Fruit fly (Drosophila melanogaster) whole organism, pupa: Measurements from ENCODE around the gene CG14301.
A peak's percentile ranks its signal among the peaks of the same experiment; 100 is the strongest.

ENCODE experiments used
- CG10348 ChIP-seq: fragments of 200-800 bp; sonication (Bioruptor generic); IDR thresholded peaks from 2 replicates; pipeline ENCODE4 v1.3.6; 2022; ENCODE audit warnings: missing biosample characterization, missing genetic modification characterization
- CG12605 ChIP-seq: fragments of 200-800 bp; sonication (Bioruptor generic); IDR thresholded peaks from 2 replicates; pipeline ENCODE4 v1.3.6; 2022; ENCODE audit warnings: missing biosample characterization, missing genetic modification characterization
- CG13204 ChIP-seq: fragments of 200-800 bp; sonication (Bioruptor generic); optimal IDR thresholded peaks from 2 replicates; lab custom pipeline; 2018; ENCODE audit warnings: missing biosample characterization, mild to moderate bottlenecking, missing genetic modification characterization, moderate library complexity
- CG14655 ChIP-seq: fragments of 200-800 bp; sonication (Bioruptor generic); optimal IDR thresholded peaks from 3 replicates; lab custom pipeline; 2017; ENCODE audit warnings: mild to moderate bottlenecking, missing biosample characterization, missing genetic modification reagents, missing genetic modification characterization
- CG15710 ChIP-seq: fragments of 200-800 bp; sonication (Bioruptor generic); optimal IDR thresholded peaks from 2 replicates; lab custom pipeline; 2018; ENCODE audit warnings: missing biosample characterization, mild to moderate bottlenecking, missing genetic modification characterization, moderate library complexity
- CG17806 ChIP-seq: fragments of 200-800 bp; sonication (Bioruptor generic); optimal IDR thresholded peaks from 2 replicates; lab custom pipeline; 2018; ENCODE audit warnings: missing biosample characterization, mild to moderate bottlenecking, missing genetic modification characterization, moderate library complexity
- CG32121 ChIP-seq: fragments of 200-800 bp; sonication (Bioruptor generic); IDR thresholded peaks from 2 replicates; pipeline ENCODE4 v1.3.6; 2022; ENCODE audit warnings: missing biosample characterization, missing genetic modification characterization
- CG34367 ChIP-seq: fragments of 200-800 bp; sonication (Bioruptor generic); optimal IDR thresholded peaks from 2 replicates; lab custom pipeline; 2018; ENCODE audit warnings: missing biosample characterization, mild to moderate bottlenecking, missing genetic modification characterization
- CG4496 ChIP-seq: fragments of 200-800 bp; sonication (Bioruptor generic); IDR thresholded peaks from 3 replicates; pipeline ENCODE4 v1.3.6; 2022; ENCODE audit warnings: missing biosample characterization, missing genetic modification characterization
- CG8159 ChIP-seq: fragments of 200-800 bp; sonication (Bioruptor generic); optimal IDR thresholded peaks from 3 replicates; lab custom pipeline; 2018; ENCODE audit warnings: missing biosample characterization, mild to moderate bottlenecking, missing genetic modification characterization, moderate library complexity
- CG8301 ChIP-seq: fragments of 200-800 bp; sonication (Bioruptor generic); optimal IDR thresholded peaks from 2 replicates; lab custom pipeline; 2018; ENCODE audit warnings: missing biosample characterization, mild to moderate bottlenecking, missing genetic modification characterization
- CG9948 ChIP-seq: fragments of 200-800 bp; sonication (Bioruptor generic); optimal IDR thresholded peaks from 2 replicates; lab custom pipeline; 2018; ENCODE audit warnings: missing biosample characterization, mild to moderate bottlenecking, missing genetic modification characterization, moderate library complexity
- D1 ChIP-seq: fragments of 200-800 bp; sonication (Bioruptor generic); optimal IDR thresholded peaks from 2 replicates; lab custom pipeline; 2018; ENCODE audit warnings: missing biosample characterization, mild to moderate bottlenecking, missing genetic modification characterization, moderate library complexity
- EcR ChIP-seq: fragments of 200-800 bp; sonication (Bioruptor generic); optimal IDR thresholded peaks from 3 replicates; lab custom pipeline; 2019; ENCODE audit warnings: missing biosample characterization, missing genetic modification characterization, mild to moderate bottlenecking, moderate library complexity, missing genetic modification reagents
- Ets98B ChIP-seq: fragments of 200-800 bp; sonication (Bioruptor generic); IDR thresholded peaks from 2 replicates; pipeline ENCODE4 v1.3.6; 2022; ENCODE audit warnings: missing biosample characterization, missing genetic modification characterization
- Pif1A ChIP-seq: fragments of 200-800 bp; sonication (Bioruptor generic); optimal IDR thresholded peaks from 3 replicates; lab custom pipeline; 2016; ENCODE audit warnings: missing biosample characterization, missing genetic modification characterization
- Pif1B ChIP-seq: fragments of 200-800 bp; sonication (Bioruptor generic); optimal IDR thresholded peaks from 3 replicates; lab custom pipeline; 2016; ENCODE audit warnings: missing biosample characterization, missing genetic modification characterization
- Snoo ChIP-seq: fragments of 200-800 bp; sonication (Bioruptor generic); optimal IDR thresholded peaks from 3 replicates; lab custom pipeline; 2017; ENCODE audit warnings: missing biosample characterization, mild to moderate bottlenecking, missing genetic modification characterization, inconsistent platforms
- fd96Ca ChIP-seq: fragments of 200-800 bp; sonication (Bioruptor generic); IDR thresholded peaks from 3 replicates; pipeline ENCODE4 v1.3.6; 2022; ENCODE audit warnings: missing biosample characterization, missing genetic modification characterization
- gl ChIP-seq: fragments of 200-800 bp; sonication (Bioruptor generic); optimal IDR thresholded peaks from 2 replicates; lab custom pipeline; 2018; ENCODE audit warnings: missing biosample characterization, mild to moderate bottlenecking, missing genetic modification characterization
- rn ChIP-seq: fragments of 200-800 bp; sonication (Bioruptor generic); IDR thresholded peaks from 2 replicates; pipeline ENCODE4 v1.3.6; 2022; ENCODE audit warnings: missing biosample characterization, missing genetic modification characterization

The CG14301 gene

DNA sequence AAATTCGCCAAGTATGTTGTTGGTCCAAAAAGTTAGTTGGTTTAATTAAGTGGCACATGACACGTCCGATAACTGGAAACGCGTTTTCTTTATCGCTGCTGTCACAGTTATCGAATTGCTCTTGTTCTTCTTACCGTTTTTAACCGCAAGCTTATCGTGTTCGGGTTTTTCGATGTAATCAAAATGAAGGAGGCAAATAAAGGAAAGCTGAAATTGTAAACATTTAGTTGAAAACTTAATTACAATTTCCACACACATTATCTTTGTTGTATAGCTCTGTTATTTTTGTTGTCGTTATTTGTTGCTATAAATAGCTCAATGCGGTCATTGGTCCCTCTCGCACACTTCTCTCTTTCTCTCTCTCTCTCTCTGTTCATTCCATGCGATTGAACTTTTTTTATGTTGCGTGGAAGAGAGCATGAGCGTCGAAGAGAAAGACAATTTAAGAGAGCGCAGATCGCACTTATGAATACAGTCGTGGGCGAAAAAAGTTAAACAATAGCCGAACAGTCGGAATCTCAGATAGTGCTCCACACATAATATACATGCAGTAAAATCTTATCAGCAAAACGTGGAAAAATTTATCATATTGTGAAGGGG is 55.9 kb downstream of the CG14301 start:
- no peak for TF ChIP-seq CG14655
- peak; percentile 48; the same call in 1 of the 2 replicates for TF ChIP-seq Ets98B (GFP tag; lab: Robert Waterston, UW)
- TF ChIP-seq Snoo, result no peak
- TF ChIP-seq CG8159 (tag; lab: Kevin White, UChicago), result peak; percentile 13
- TF ChIP-seq CG15710, result no peak
- TF ChIP-seq Pif1B (GFP tag; lab: Kevin White, UChicago), result peak; percentile 61
- peak; percentile 64; the same call in 1 of the 2 replicates for TF ChIP-seq CG32121
- TF ChIP-seq CG9948 (tag; lab: Kevin White, UChicago), result no peak
- TF ChIP-seq Pif1A (GFP tag; lab: Kevin White, UChicago), result no peak
- TF ChIP-seq CG4496, result peak; percentile 58
- no peak for TF ChIP-seq CG10348 (GFP tag; lab: Robert Waterston, UW)
- peak; percentile 25 for TF ChIP-seq CG17806 (tag; lab: Kevin White, UChicago)
- TF ChIP-seq CG34367 (tag; lab: Kevin White, UChicago), result no peak
- TF ChIP-seq gl, result no peak
- TF ChIP-seq EcR (GFP tag; lab: Kevin White, UChicago), result peak; percentile 98
- peak; percentile 23; the same call in 1 of the 3 replicates for TF ChIP-seq fd96Ca (GFP tag; lab: Robert Waterston, UW)
- TF ChIP-seq CG13204, result no peak
- peak; percentile 76 for TF ChIP-seq CG12605 (GFP tag; lab: Robert Waterston, UW)
- no peak for TF ChIP-seq rn (GFP tag; lab: Robert Waterston, UW)
- no peak for TF ChIP-seq D1 (tag; lab: Kevin White, UChicago)
- no peak for TF ChIP-seq CG8301

DNA sequence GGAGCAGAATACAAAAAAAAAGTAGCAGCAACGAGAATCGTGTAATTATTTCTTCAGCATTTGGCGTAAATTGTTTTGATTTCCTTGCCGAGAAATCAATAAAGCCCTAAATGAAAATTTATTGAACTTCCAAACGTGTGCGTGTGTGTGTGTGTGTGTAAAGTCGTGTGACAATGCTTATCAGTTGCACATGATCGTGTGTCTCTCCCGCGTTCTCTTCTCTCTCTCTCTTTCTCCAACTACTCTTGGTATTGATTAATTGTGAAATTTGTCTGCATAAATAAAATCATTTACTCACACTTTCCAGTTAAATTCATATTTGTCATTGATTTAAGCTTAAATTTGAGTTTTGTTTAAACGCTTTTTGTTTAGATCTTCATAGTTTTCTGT is 56.7 kb downstream of the CG14301 start:
- TF ChIP-seq EcR (GFP tag; lab: Kevin White, UChicago) (no peak), fd96Ca (GFP tag; lab: Robert Waterston, UW) (no peak), CG32121 (no peak), CG9948 (tag; lab: Kevin White, UChicago) (no peak), Pif1B (GFP tag; lab: Kevin White, UChicago) (no peak), CG15710 (no peak), Snoo (no peak), CG12605 (GFP tag; lab: Robert Waterston, UW) (no peak), CG10348 (GFP tag; lab: Robert Waterston, UW) (no peak), CG4496 (no peak), gl (no peak), CG34367 (tag; lab: Kevin White, UChicago) (no peak), rn (GFP tag; lab: Robert Waterston, UW) (no peak)

DNA sequence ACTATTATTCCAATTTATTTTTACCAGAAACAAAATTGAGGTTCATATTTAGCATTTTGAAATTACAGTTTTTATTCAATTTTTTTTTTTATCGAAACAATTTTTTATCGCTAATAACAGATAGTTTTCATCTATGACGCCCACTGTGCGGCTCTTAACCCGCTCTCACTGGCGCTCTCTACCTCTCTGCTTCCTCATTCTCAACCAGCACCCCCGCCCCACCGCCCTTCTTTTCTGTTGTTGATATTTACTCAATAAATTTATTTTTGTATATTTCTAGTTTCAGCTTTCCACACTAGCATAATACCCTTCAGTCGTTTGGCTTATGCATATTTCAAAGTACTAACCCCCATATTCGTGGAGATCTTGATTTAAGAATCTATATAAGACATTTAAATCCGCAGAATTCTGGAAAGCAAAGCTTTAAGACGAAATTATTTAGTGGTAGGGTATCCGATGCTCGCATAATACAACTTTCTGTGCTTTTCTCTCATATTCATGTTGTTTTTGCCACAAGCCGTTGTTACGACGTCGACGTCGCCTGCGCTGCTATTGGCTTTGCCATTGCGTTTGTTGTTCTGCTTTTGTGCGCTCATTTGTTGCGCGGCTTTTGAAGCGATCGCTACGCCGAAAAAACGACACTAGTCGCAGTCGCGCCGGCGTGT is 57.2 kb downstream of the CG14301 start:
- TF ChIP-seq CG8301, result peak; percentile 92
- peak; percentile 97 for TF ChIP-seq fd96Ca (GFP tag; lab: Robert Waterston, UW)
- peak; percentile 92 for TF ChIP-seq CG8159 (tag; lab: Kevin White, UChicago)
- TF ChIP-seq CG13204, result peak; percentile 57
- TF ChIP-seq CG15710, result peak; percentile 89
- peak; percentile 92 for TF ChIP-seq CG9948 (tag; lab: Kevin White, UChicago)
- TF ChIP-seq Pif1B (GFP tag; lab: Kevin White, UChicago), result peak; percentile 90
- TF ChIP-seq CG4496, result peak; percentile 93
- TF ChIP-seq Snoo, result peak; percentile 63
- peak; percentile 74 for TF ChIP-seq CG12605 (GFP tag; lab: Robert Waterston, UW)
- peak; percentile 85 for TF ChIP-seq EcR (GFP tag; lab: Kevin White, UChicago)
- TF ChIP-seq CG34367 (tag; lab: Kevin White, UChicago), result peak; percentile 84
- TF ChIP-seq CG17806 (tag; lab: Kevin White, UChicago), result peak; percentile 90
- peak; percentile 88 for TF ChIP-seq CG32121
- TF ChIP-seq CG14655, result peak; percentile 94
- peak; percentile 92 for TF ChIP-seq Ets98B (GFP tag; lab: Robert Waterston, UW)
- TF ChIP-seq CG10348 (GFP tag; lab: Robert Waterston, UW), result peak; percentile 58
- TF ChIP-seq Pif1A (GFP tag; lab: Kevin White, UChicago), result peak; percentile 91
- peak; percentile 76 for TF ChIP-seq gl
- TF ChIP-seq D1 (tag; lab: Kevin White, UChicago), result peak; percentile 46
- peak; percentile 75 for TF ChIP-seq rn (GFP tag; lab: Robert Waterston, UW)
- TF ChIP-seq, all 21 proteins: peak for 21

DNA sequence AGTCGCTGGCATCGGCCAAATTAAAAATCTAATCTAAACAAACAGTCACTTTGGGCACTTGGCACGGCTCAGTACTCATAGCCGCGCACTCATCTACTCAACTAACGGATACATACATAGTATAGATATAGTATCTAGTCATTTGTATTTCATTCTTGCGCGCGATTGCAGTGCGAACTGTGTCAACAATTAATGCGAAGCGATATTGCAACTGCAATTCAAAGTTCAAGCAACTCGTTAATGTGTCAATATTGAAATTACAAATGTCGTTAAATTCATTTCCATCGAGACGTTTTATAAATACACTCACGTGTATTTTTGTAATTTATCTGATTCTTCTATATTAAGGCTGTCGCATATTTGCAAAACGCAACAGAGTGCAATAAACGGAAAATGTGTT is 59.0 kb downstream of the CG14301 start:
- TF ChIP-seq Pif1A (GFP tag; lab: Kevin White, UChicago) (peak; percentile 2), Ets98B (GFP tag; lab: Robert Waterston, UW) (peak; percentile 21; the same call in 1 of the 2 replicates), CG14655 (no peak), CG4496 (no peak), gl (peak; percentile 6), EcR (GFP tag; lab: Kevin White, UChicago) (peak; percentile 62)

DNA sequence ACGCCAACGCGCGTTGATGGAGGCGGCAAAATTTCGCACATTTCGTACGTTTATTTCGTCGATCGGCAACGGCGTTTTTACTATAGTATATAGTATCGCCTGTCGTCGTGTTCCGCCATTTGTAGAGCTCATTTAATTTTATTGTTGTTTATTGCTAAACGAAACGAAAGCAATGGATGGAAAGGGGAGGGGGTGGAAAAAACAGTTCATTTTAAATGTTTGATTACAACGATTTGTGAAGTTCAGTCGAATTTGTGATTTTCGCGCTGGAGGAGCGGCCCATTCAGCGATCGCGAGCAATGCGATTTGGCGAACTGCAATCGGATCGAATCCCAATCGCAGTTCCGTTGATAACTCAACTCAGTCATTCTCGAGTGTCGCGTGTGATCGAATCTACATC is 60.3 kb downstream of the CG14301 start:
- no peak for TF ChIP-seq CG17806 (tag; lab: Kevin White, UChicago)
- TF ChIP-seq Pif1A (GFP tag; lab: Kevin White, UChicago), result no peak
- TF ChIP-seq CG32121, result no peak
- TF ChIP-seq Pif1B (GFP tag; lab: Kevin White, UChicago), result no peak
- no peak for TF ChIP-seq Ets98B (GFP tag; lab: Robert Waterston, UW)
- no peak for TF ChIP-seq fd96Ca (GFP tag; lab: Robert Waterston, UW)
- no peak for TF ChIP-seq CG4496
- no peak for TF ChIP-seq EcR (GFP tag; lab: Kevin White, UChicago)
- TF ChIP-seq CG14655, result no peak
- TF ChIP-seq CG9948 (tag; lab: Kevin White, UChicago), result no peak
- TF ChIP-seq CG8159 (tag; lab: Kevin White, UChicago), result no peak
- TF ChIP-seq rn (GFP tag; lab: Robert Waterston, UW), result no peak
- TF ChIP-seq gl, result no peak
- no peak for TF ChIP-seq Snoo
- no peak for TF ChIP-seq CG12605 (GFP tag; lab: Robert Waterston, UW)
- no peak for TF ChIP-seq CG10348 (GFP tag; lab: Robert Waterston, UW)
- TF ChIP-seq CG13204, result no peak
- no peak for TF ChIP-seq CG15710
- no peak for TF ChIP-seq D1 (tag; lab: Kevin White, UChicago)
- TF ChIP-seq CG34367 (tag; lab: Kevin White, UChicago), result no peak
- TF ChIP-seq, all 21 proteins: peak for 0
